Fruit fly (Drosophila melanogaster): ENCODE measurements around the gene shi.

dm6 chrX:15888763-15889162, 3.2 kb upstream of the shi start:
- TF ChIP-seq lola (GFP tag; optimal IDR thresholded peaks at IDR 0.05) = no peak
- TF ChIP-seq Mio (GFP tag; optimal IDR thresholded peaks at IDR 0.05) = no peak
- TF ChIP-seq Jra (GFP tag; optimal IDR thresholded peaks at IDR 0.05) = no peak
- TF ChIP-seq OdsH (GFP tag; optimal IDR thresholded peaks at IDR 0.05) = no peak
- no peak for TF ChIP-seq brk (GFP tag; optimal IDR thresholded peaks at IDR 0.05)
- TF ChIP-seq CG32264 (GFP tag; optimal IDR thresholded peaks at IDR 0.05) = no peak
